Fruit fly (Drosophila melanogaster): ENCODE data around the gene CG9316.

dm6 chr2L:20758847-20759465, 32.6 kb upstream of the CG9316 start:
- no peak for TF ChIP-seq psq (optimal IDR thresholded peaks at IDR 0.05)
- no peak for TF ChIP-seq h (optimal IDR thresholded peaks at IDR 0.05)
- TF ChIP-seq insv (optimal IDR thresholded peaks at IDR 0.05) = no peak
- TF ChIP-seq Sin3A (optimal IDR thresholded peaks at IDR 0.05) = no peak
- TF ChIP-seq Myc (optimal IDR thresholded peaks at IDR 0.05) = no peak

Measured in Kc167 (cell line).